Worm (Caenorhabditis elegans) whole organism, mixed stage, embryonic: Measurements from ENCODE around the gene ZK353.2.

Experiments
- M03D4.4 ChIP-seq: sonication (generic microtip); optimal IDR thresholded peaks from 2 replicates; lab custom pipeline; 2017; ENCODE audit warnings: mild to moderate bottlenecking, missing genetic modification characterization, missing compliant biosample characterization
- ceh-43 ChIP-seq: fragments of 200-800 bp; sonication (Bioruptor generic); optimal IDR thresholded peaks from 2 replicates; lab custom pipeline; 2018; ENCODE audit warnings: mild to moderate bottlenecking, missing genetic modification characterization, moderate library complexity, missing compliant biosample characterization
- elt-3 ChIP-seq: fragments of 150-350 bp; optimal IDR thresholded peaks from 2 replicates; lab custom pipeline; 2014; ENCODE audit warnings: missing biosample characterization, missing genetic modification characterization
- hlh-1 ChIP-seq: fragments of 150-350 bp; optimal IDR thresholded peaks from 2 replicates; lab custom pipeline; 2014; ENCODE audit warnings: missing biosample characterization, missing genetic modification reagents, missing genetic modification characterization
- lin-13 ChIP-seq: fragments of 150-350 bp; optimal IDR thresholded peaks from 2 replicates; lab custom pipeline; 2014; ENCODE audit warnings: missing biosample characterization, missing genetic modification characterization
- lsy-2 ChIP-seq: fragments of 150-350 bp; optimal IDR thresholded peaks from 2 replicates; lab custom pipeline; 2014; ENCODE audit warnings: missing biosample characterization, missing genetic modification characterization
- nhr-76 ChIP-seq: sonication (generic microtip); optimal IDR thresholded peaks from 2 replicates; lab custom pipeline; 2017; ENCODE audit warnings: missing biosample characterization, missing genetic modification characterization
- unc-39 ChIP-seq: fragments of 150-350 bp; optimal IDR thresholded peaks from 2 replicates; lab custom pipeline; 2014; ENCODE audit warnings: missing biosample characterization, missing genetic modification characterization
- unc-62 ChIP-seq: fragments of 150-350 bp; optimal IDR thresholded peaks from 2 replicates; lab custom pipeline; 2014; ENCODE audit warnings: missing biosample characterization, missing genetic modification reagents, missing genetic modification characterization
- ztf-11 ChIP-seq: fragments of 150-350 bp; optimal IDR thresholded peaks from 2 replicates; lab custom pipeline; 2014; ENCODE audit warnings: missing biosample characterization, missing genetic modification characterization

DNA sequence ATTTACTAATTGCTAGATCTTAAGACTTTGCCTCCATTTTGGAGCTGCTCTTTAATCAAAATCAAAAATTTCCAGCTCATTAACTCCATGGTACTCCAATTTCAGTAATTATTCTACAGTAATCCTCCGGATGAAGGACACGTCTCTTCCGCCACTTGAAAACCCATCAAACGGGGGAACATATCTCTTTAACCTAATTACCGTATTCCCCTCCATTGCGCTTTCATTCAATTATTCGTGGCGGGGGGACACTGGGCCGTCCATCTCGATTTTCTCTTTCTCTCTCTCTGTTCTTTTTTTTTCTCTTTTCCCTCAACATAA is 18.3 kb downstream of the ZK353.2 start:
- TF ChIP-seq unc-39 (tag; lab: Kevin White, UChicago) (no peak), hlh-1 (no peak), elt-3 (tag; lab: Kevin White, UChicago) (no peak), nhr-76 (tag; lab: Kevin White, UChicago) (no peak), lin-13 (tag; lab: Kevin White, UChicago) (no peak), ztf-11 (tag; lab: Kevin White, UChicago) (no peak), lsy-2 (tag; lab: Kevin White, UChicago) (no peak), ceh-43 (GFP tag; lab: Kevin White, UChicago) (no peak), M03D4.4 (tag; lab: Kevin White, UChicago) (no peak), unc-62 (no peak)
